Fruit fly (Drosophila melanogaster): ENCODE data around the gene CG16721.

CG16721 gene

dm6 chrX:5918499-5919126 lies 38.9 kb downstream of the CG16721 start (continued):
- TF ChIP-seq CG4617 (GFP tag; optimal IDR thresholded peaks at IDR 0.05; ENCODE audit: borderline replicate concordance) (peak; percentile 99), sens-2 (GFP tag; IDR thresholded peaks at IDR 0.05) (peak; percentile 98), cg (GFP tag; optimal IDR thresholded peaks at IDR 0.05) (peak; percentile 94), GATAe (GFP tag; conservative IDR thresholded peaks at IDR 0.05) (peak; percentile 98), zfh2 (GFP tag; optimal IDR thresholded peaks at IDR 0.05) (peak; percentile 98), oc (tag; optimal IDR thresholded peaks at IDR 0.05) (peak; percentile 99), Hey (tag; optimal IDR thresholded peaks at IDR 0.05) (peak; percentile 95), her (GFP tag; optimal IDR thresholded peaks at IDR 0.05) (peak; percentile 97), NC2α (GFP tag; optimal IDR thresholded peaks at IDR 0.05) (peak; percentile 98), yki (optimal IDR thresholded peaks at IDR 0.05) (peak; percentile 93), bab2 (GFP tag; optimal IDR thresholded peaks at IDR 0.05) (peak; percentile 99), bigmax (GFP tag; optimal IDR thresholded peaks at IDR 0.05) (peak; percentile 78), Lhr (GFP tag; optimal IDR thresholded peaks at IDR 0.05) (peak; percentile 92), CG14667 (GFP tag; IDR thresholded peaks at IDR 0.05) (peak; percentile 99), CG17568 (GFP tag; optimal IDR thresholded peaks at IDR 0.05) (peak; percentile 97), kay (GFP tag; optimal IDR thresholded peaks at IDR 0.05) (peak; percentile 98), BEAF-32 (GFP tag; optimal IDR thresholded peaks at IDR 0.05) (peak; percentile 33), seq (GFP tag; IDR thresholded peaks at IDR 0.05) (peak; percentile 99), bbx (GFP tag; IDR thresholded peaks at IDR 0.05; ENCODE audit: partially characterized antibody) (peak; percentile 82), CG33557 (GFP tag; optimal IDR thresholded peaks at IDR 0.05) (peak; percentile 93), CG10654 (GFP tag; optimal IDR thresholded peaks at IDR 0.05) (peak; percentile 98), MBD-R2 (GFP tag; IDR thresholded peaks at IDR 0.05) (peak; percentile 99), PHDP (tag; optimal IDR thresholded peaks at IDR 0.05) (peak; percentile 98), nom (GFP tag; optimal IDR thresholded peaks at IDR 0.05) (peak; percentile 99), Kr (GFP tag; optimal IDR thresholded peaks at IDR 0.05) (peak; percentile 59), Dad (GFP tag; optimal IDR thresholded peaks at IDR 0.05) (peak; percentile 99), luna (GFP tag; optimal IDR thresholded peaks at IDR 0.05) (peak; percentile 98), sisA (GFP tag; IDR thresholded peaks at IDR 0.05) (peak; percentile 100), CG14050 (GFP tag; IDR thresholded peaks at IDR 0.05) (peak; percentile 99), Jarid2 (GFP tag; optimal IDR thresholded peaks at IDR 0.05) (peak; percentile 93), pb (GFP tag; optimal IDR thresholded peaks at IDR 0.05) (peak; percentile 98), shn (GFP tag; optimal IDR thresholded peaks at IDR 0.05) (peak; percentile 98), esg (GFP tag; conservative IDR thresholded peaks at IDR 0.05) (peak; percentile 99), otp (GFP tag; IDR thresholded peaks at IDR 0.05) (peak; percentile 99), en (GFP tag; optimal IDR thresholded peaks at IDR 0.05) (peak; percentile 97), run (tag; optimal IDR thresholded peaks at IDR 0.05) (peak; percentile 94), z (GFP tag; IDR thresholded peaks at IDR 0.05) (peak; percentile 75; the same call in 2 of the 3 replicates), CG14965 (GFP tag; optimal IDR thresholded peaks at IDR 0.05; ENCODE audit: borderline replicate concordance) (peak; percentile 84), CG11085 (GFP tag; IDR thresholded peaks at IDR 0.05) (peak; percentile 99), Opbp (GFP tag; IDR thresholded peaks at IDR 0.05; ENCODE audit: partially characterized antibody) (peak; percentile 96), CkIIα-i1 (GFP tag; IDR thresholded peaks at IDR 0.05) (peak; percentile 97), dmrt99B (tag; optimal IDR thresholded peaks at IDR 0.05) (peak; percentile 99), pfk (GFP tag; optimal IDR thresholded peaks at IDR 0.05) (peak; percentile 49), CG7786 (GFP tag; optimal IDR thresholded peaks at IDR 0.05) (peak; percentile 99), CG3065 (GFP tag; optimal IDR thresholded peaks at IDR 0.05) (peak; percentile 96), Elba2 (GFP tag; optimal IDR thresholded peaks at IDR 0.05) (peak; percentile 79), Dll (GFP tag; IDR thresholded peaks at IDR 0.05; ENCODE audit: partially characterized antibody) (0 out of 4 replicates have a peak, but pooled peaks have one; percentile 50), CG2712 (tag; optimal IDR thresholded peaks at IDR 0.05) (peak; percentile 98), CG10321 (GFP tag; IDR thresholded peaks at IDR 0.05) (peak; percentile 88), Fer2 (tag; optimal IDR thresholded peaks at IDR 0.05) (peak; percentile 98)
